Worm (Caenorhabditis elegans): ENCODE measurements around the gene C47E8.11.

- TF ChIP-seq fos-1 (tag; optimal IDR thresholded peaks at IDR 0.05) (no peak), peb-1 (tag; optimal IDR thresholded peaks at IDR 0.05) (no peak), ztf-4 (tag; optimal IDR thresholded peaks at IDR 0.05) (no peak), nhr-6 (tag; optimal IDR thresholded peaks at IDR 0.05) (no peak)
Measured at ce11 chrV:14650631-14651030, 37.8 kb upstream of the C47E8.11 start.
